Worm (Caenorhabditis elegans) whole organism, young adult: Measurements from ENCODE around the gene stt-3.

ENCODE experiments used
- C06A6.2 ChIP-seq: fragments of 200-800 bp; sonication (Bioruptor generic); conservative IDR thresholded peaks from 2 replicates; pipeline ENCODE4 v1.3.6; 2022; ENCODE audit warnings: missing genetic modification characterization, missing compliant biosample characterization
- C17E4.6 ChIP-seq: fragments of 200-800 bp; sonication (Bioruptor generic); IDR thresholded peaks from 2 replicates; pipeline ENCODE4 v1.3.6; 2022; ENCODE audit warnings: missing genetic modification reagents, missing genetic modification characterization, missing compliant biosample characterization
- F10E7.11 ChIP-seq: sonication (generic microtip); optimal IDR thresholded peaks from 2 replicates; lab custom pipeline; 2017; ENCODE audit warnings: mild to moderate bottlenecking, missing genetic modification characterization, moderate library complexity, missing compliant biosample characterization
- F33H1.4 ChIP-seq: fragments of 200-800 bp; sonication (Bioruptor generic); IDR thresholded peaks from 2 replicates; pipeline ENCODE4 v1.3.6; 2022; ENCODE audit warnings: missing genetic modification reagents, missing genetic modification characterization, missing compliant biosample characterization
- F37B4.10 ChIP-seq: fragments of 200-800 bp; sonication (Bioruptor generic); IDR thresholded peaks from 2 replicates; pipeline ENCODE4 v1.3.6; 2022; ENCODE audit warnings: missing genetic modification characterization, missing compliant biosample characterization
- F52B5.7 ChIP-seq: sonication (generic microtip); optimal IDR thresholded peaks from 2 replicates; lab custom pipeline; 2016; ENCODE audit warnings: mild to moderate bottlenecking, missing genetic modification characterization, missing compliant biosample characterization
- F55B11.4 ChIP-seq: sonication (generic microtip); optimal IDR thresholded peaks from 2 replicates; lab custom pipeline; 2016; ENCODE audit warnings: missing compliant biosample characterization, missing genetic modification characterization, borderline replicate concordance; ENCODE audit not compliant: insufficient read depth
- F57A8.1 ChIP-seq: fragments of 200-800 bp; sonication (Bioruptor generic); optimal IDR thresholded peaks from 2 replicates; lab custom pipeline; 2018; ENCODE audit warnings: mild to moderate bottlenecking, missing genetic modification characterization, moderate library complexity, missing compliant biosample characterization
- K12H6.12 ChIP-seq: fragments of 200-800 bp; sonication (Bioruptor generic); optimal IDR thresholded peaks from 2 replicates; lab custom pipeline; 2018; ENCODE audit warnings: mild to moderate bottlenecking, missing genetic modification characterization, missing compliant biosample characterization
- ZK185.1 ChIP-seq: sonication (generic microtip); optimal IDR thresholded peaks from 2 replicates; lab custom pipeline; 2016; ENCODE audit warnings: mild to moderate bottlenecking, missing genetic modification characterization, missing compliant biosample characterization; ENCODE audit not compliant: poor library complexity, severe bottlenecking
- ama-1 ChIP-seq, 3 experiments: fragments of 150-350 bp in 1 of 3; sonication (generic microtip) in 2 of 3; optimal IDR thresholded peaks; 2 replicates each; lab custom pipeline; 2014 to 2018; ENCODE audit warnings: missing biosample characterization in 2 of 3, missing genetic modification characterization in 2 of 3, missing genetic modification reagents in 2 of 3
- aptf-3 ChIP-seq: fragments of 200-800 bp; sonication (Bioruptor generic); IDR thresholded peaks from 2 replicates; pipeline ENCODE4 v1.3.6; 2022; ENCODE audit warnings: missing genetic modification characterization, missing compliant biosample characterization
- athp-1 ChIP-seq: sonication (generic microtip); optimal IDR thresholded peaks from 2 replicates; lab custom pipeline; 2017; ENCODE audit warnings: mild to moderate bottlenecking, missing genetic modification characterization, missing compliant biosample characterization
- ceh-40 ChIP-seq: fragments of 200-800 bp; sonication (Bioruptor generic); IDR thresholded peaks from 2 replicates; pipeline ENCODE4 v1.3.6; 2022; ENCODE audit warnings: missing genetic modification characterization, missing compliant biosample characterization
- ceh-91 ChIP-seq: fragments of 200-800 bp; sonication (Bioruptor generic); IDR thresholded peaks from 2 replicates; pipeline ENCODE4 v1.3.6; 2022; ENCODE audit warnings: missing genetic modification reagents, missing genetic modification characterization, missing compliant biosample characterization
- die-1 ChIP-seq: sonication (generic microtip); optimal IDR thresholded peaks from 2 replicates; lab custom pipeline; 2016; ENCODE audit warnings: missing genotype, mild to moderate bottlenecking, missing genetic modification characterization, missing compliant biosample characterization
- dpff-1 ChIP-seq: sonication (generic microtip); optimal IDR thresholded peaks from 2 replicates; lab custom pipeline; 2017; ENCODE audit warnings: mild to moderate bottlenecking, missing genetic modification characterization, missing compliant biosample characterization
- efl-1 ChIP-seq: fragments of 150-350 bp; optimal IDR thresholded peaks from 2 replicates; lab custom pipeline; 2014; ENCODE audit warnings: missing biosample characterization, missing genetic modification reagents, missing genetic modification characterization
- egrh-3 ChIP-seq: fragments of 200-800 bp; sonication (Bioruptor generic); IDR thresholded peaks from 2 replicates; pipeline ENCODE4 v1.3.6; 2022; ENCODE audit warnings: missing genetic modification reagents, missing genetic modification characterization, missing compliant biosample characterization
- ets-4 ChIP-seq: fragments of 200-800 bp; sonication (Bioruptor generic); optimal IDR thresholded peaks from 2 replicates; lab custom pipeline; 2018; ENCODE audit warnings: mild to moderate bottlenecking, missing genetic modification characterization, missing compliant biosample characterization
- hlh-26 ChIP-seq: fragments of 200-800 bp; sonication (Bioruptor generic); conservative IDR thresholded peaks from 2 replicates; pipeline ENCODE4 v1.3.6; 2022; ENCODE audit warnings: missing genetic modification reagents, missing genetic modification characterization, missing compliant biosample characterization
- hmg-1.2 ChIP-seq: fragments of 200-800 bp; sonication (Bioruptor generic); IDR thresholded peaks from 2 replicates; pipeline ENCODE4 v1.3.6; 2022; ENCODE audit warnings: missing genetic modification reagents, missing genetic modification characterization, missing compliant biosample characterization
- hmg-20 ChIP-seq: fragments of 200-800 bp; sonication (Bioruptor generic); IDR thresholded peaks from 2 replicates; pipeline ENCODE4 v1.3.6; 2022; ENCODE audit warnings: missing genetic modification reagents, missing genetic modification characterization, missing compliant biosample characterization
- let-526 ChIP-seq: fragments of 200-800 bp; sonication (Bioruptor generic); IDR thresholded peaks from 2 replicates; pipeline ENCODE4 v1.3.6; 2022; ENCODE audit warnings: missing genetic modification reagents, missing genetic modification characterization, missing compliant biosample characterization
- let-607 ChIP-seq, 2 experiments: fragments of 200-800 bp in 1 of 2; sonication (Bioruptor generic) in 1 of 2; sonication (generic microtip) in 1 of 2; optimal IDR thresholded peaks; 2 replicates each; lab custom pipeline; 2016 to 2018; ENCODE audit warnings: mild to moderate bottlenecking in 2 of 2, missing compliant biosample characterization in 2 of 2, missing genetic modification characterization in 2 of 2, moderate library complexity in 2 of 2, missing genotype in 1 of 2
- lir-1 ChIP-seq: fragments of 200-800 bp; sonication (Bioruptor generic); conservative IDR thresholded peaks from 2 replicates; pipeline ENCODE4 v1.3.6; 2022; ENCODE audit warnings: missing genetic modification reagents, missing genetic modification characterization, missing compliant biosample characterization
- lsl-1 ChIP-seq: fragments of 200-800 bp; sonication (Bioruptor generic); optimal IDR thresholded peaks from 2 replicates; lab custom pipeline; 2018; ENCODE audit warnings: mild to moderate bottlenecking, missing genetic modification characterization, moderate library complexity, missing compliant biosample characterization
- madf-3 ChIP-seq: fragments of 200-800 bp; sonication (Bioruptor generic); IDR thresholded peaks from 2 replicates; pipeline ENCODE4 v1.3.6; 2022; ENCODE audit warnings: missing genetic modification reagents, missing genetic modification characterization, missing compliant biosample characterization
- madf-6 ChIP-seq: fragments of 200-800 bp; sonication (Bioruptor generic); IDR thresholded peaks from 2 replicates; pipeline ENCODE4 v1.3.6; 2022; ENCODE audit warnings: missing genetic modification reagents, missing genetic modification characterization, missing compliant biosample characterization
- mel-28 ChIP-seq: sonication (generic microtip); optimal IDR thresholded peaks from 2 replicates; lab custom pipeline; 2016; ENCODE audit warnings: borderline replicate concordance, mild to moderate bottlenecking, missing genetic modification characterization, missing compliant biosample characterization
- mxl-1 ChIP-seq: sonication (generic microtip); optimal IDR thresholded peaks from 2 replicates; lab custom pipeline; 2016; ENCODE audit warnings: missing genetic modification characterization, missing compliant biosample characterization
- nfyb-1 ChIP-seq: fragments of 200-800 bp; sonication (Bioruptor generic); IDR thresholded peaks from 2 replicates; pipeline ENCODE4 v1.3.6; 2022; ENCODE audit warnings: missing genetic modification reagents, missing genetic modification characterization, missing compliant biosample characterization
- nhr-27 ChIP-seq: fragments of 200-800 bp; sonication (Bioruptor generic); optimal IDR thresholded peaks from 2 replicates; lab custom pipeline; 2018; ENCODE audit warnings: mild to moderate bottlenecking, missing genetic modification characterization, moderate library complexity, missing compliant biosample characterization
- nhr-90 ChIP-seq: sonication (generic microtip); optimal IDR thresholded peaks from 2 replicates; lab custom pipeline; 2016; ENCODE audit warnings: missing genotype, mild to moderate bottlenecking, missing genetic modification characterization, missing compliant biosample characterization
- pbrm-1 ChIP-seq: fragments of 200-800 bp; sonication (Bioruptor generic); IDR thresholded peaks from 2 replicates; pipeline ENCODE4 v1.3.6; 2022; ENCODE audit warnings: missing genetic modification reagents, missing genetic modification characterization, missing compliant biosample characterization
- rec-8 ChIP-seq, 2 experiments: sonication (generic microtip); optimal IDR thresholded peaks; 2 replicates each; lab custom pipeline; 2016; ENCODE audit warnings: mild to moderate bottlenecking in 2 of 2, missing genetic modification characterization in 2 of 2, missing genetic modification reagents in 2 of 2, missing genotype in 2 of 2, missing biosample characterization in 1 of 2, missing compliant biosample characterization in 1 of 2, moderate library complexity in 1 of 2
- sdz-38 ChIP-seq: sonication (generic microtip); optimal IDR thresholded peaks from 2 replicates; lab custom pipeline; 2016; ENCODE audit warnings: missing genotype, missing genetic modification characterization, missing compliant biosample characterization
- sea-2 ChIP-seq: fragments of 200-800 bp; sonication (Bioruptor generic); IDR thresholded peaks from 2 replicates; pipeline ENCODE4 v1.3.6; 2022; ENCODE audit warnings: missing genetic modification characterization, missing compliant biosample characterization
- snpc-4 ChIP-seq, 5 experiments: fragments of 150-350 bp in 1 of 5; sonication (generic microtip) in 4 of 5; optimal IDR thresholded peaks; 2 replicates each; lab custom pipeline; 2014 to 2018; ENCODE audit warnings: missing genetic modification characterization in 5 of 5, missing biosample characterization in 3 of 5, antibody characterized with exemption in 2 of 5, mild to moderate bottlenecking in 2 of 5, missing compliant biosample characterization in 2 of 5, missing genotype in 2 of 5, moderate library complexity in 2 of 5, missing genetic modification reagents in 1 of 5
- zfh-2 ChIP-seq: fragments of 200-800 bp; sonication (Bioruptor generic); conservative IDR thresholded peaks from 2 replicates; pipeline ENCODE4 v1.3.6; 2022; ENCODE audit warnings: missing genetic modification reagents, missing genetic modification characterization, missing compliant biosample characterization
- ztf-18 ChIP-seq: sonication (generic microtip); optimal IDR thresholded peaks from 2 replicates; lab custom pipeline; 2016; ENCODE audit warnings: missing genotype, mild to moderate bottlenecking, missing genetic modification characterization, missing compliant biosample characterization
- ztf-3 ChIP-seq: fragments of 200-800 bp; sonication (Bioruptor generic); optimal IDR thresholded peaks from 2 replicates; lab custom pipeline; 2018; ENCODE audit warnings: mild to moderate bottlenecking, missing genetic modification characterization, missing compliant biosample characterization
- ztf-6 ChIP-seq: fragments of 200-800 bp; sonication (Bioruptor generic); IDR thresholded peaks from 2 replicates; pipeline ENCODE4 v1.3.6; 2022; ENCODE audit warnings: missing genetic modification reagents, missing genetic modification characterization, missing compliant biosample characterization

The stt-3 gene

DNA sequence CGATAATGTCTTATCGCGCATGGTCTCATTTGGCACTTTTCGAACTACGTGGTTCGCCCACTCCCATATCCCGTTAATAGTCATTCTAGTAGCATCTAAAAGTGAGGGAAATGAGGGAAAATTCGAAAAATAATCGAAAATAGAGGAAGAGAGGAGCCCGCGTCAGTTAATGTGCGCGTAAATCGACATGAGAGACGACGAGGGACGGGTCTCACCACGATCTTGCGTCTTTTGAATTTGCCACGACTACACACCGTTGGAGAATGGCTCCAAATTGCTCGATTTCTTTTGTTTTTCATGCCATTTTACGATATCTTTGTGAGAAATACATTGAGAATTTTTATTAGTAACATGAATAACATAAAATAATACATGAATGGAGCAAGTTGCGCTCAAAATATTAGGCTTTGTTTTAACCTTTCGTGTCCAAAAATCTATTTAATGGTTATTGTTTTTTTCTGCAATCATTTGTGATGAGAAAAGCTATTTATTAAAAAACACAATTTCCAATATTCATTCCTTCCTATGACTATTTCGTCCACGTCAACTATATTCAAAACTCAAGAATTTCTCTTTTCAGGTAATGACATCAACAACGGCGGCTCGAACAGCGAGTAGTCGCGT lies at the start of gene stt-3, which contains the start of gene gen-1:
Gene stt-3 (plus strand): TSS at position 574 of the 624 bp plus-strand sequence.
Gene gen-1 (minus strand): TSS at position 95 of the 624 bp plus-strand sequence.
- peak; percentile 69 for TF ChIP-seq F33H1.4 (GFP tag; lab: Robert Waterston, UW)
- no peak for TF ChIP-seq dpff-1 (tag; lab: Kevin White, UChicago)
- TF ChIP-seq hmg-1.2 = peak; percentile 27; the same call in 1 of the 2 replicates
- TF ChIP-seq let-607 (tag; optimal IDR thresholded peaks at IDR 0.05; lab: Kevin White, UChicago) = peak in 1 of 2 experiments; percentile 27
- TF ChIP-seq lsl-1 = peak; percentile 8

DNA sequence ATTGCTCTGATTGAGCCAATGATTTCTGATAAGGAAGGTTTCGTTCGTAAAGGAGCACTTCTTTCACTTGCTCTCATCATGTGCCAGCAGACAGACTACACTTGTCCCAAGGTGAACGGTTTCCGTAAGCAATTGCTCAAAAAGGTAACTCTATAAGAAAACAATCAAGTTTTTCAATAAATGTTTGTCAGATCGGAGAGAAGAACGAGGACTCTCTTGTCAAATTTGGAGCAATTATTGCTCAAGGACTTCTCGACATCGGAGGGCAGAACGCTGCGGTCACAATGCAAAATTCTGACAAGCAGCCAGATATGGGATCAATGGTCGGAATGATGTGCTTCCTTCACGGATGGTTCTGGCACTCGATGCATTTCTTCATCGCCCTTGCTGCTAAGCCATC lies 47.1 kb upstream of the stt-3 start:
- TF ChIP-seq nhr-27 (tag; lab: Kevin White, UChicago) = no peak

DNA sequence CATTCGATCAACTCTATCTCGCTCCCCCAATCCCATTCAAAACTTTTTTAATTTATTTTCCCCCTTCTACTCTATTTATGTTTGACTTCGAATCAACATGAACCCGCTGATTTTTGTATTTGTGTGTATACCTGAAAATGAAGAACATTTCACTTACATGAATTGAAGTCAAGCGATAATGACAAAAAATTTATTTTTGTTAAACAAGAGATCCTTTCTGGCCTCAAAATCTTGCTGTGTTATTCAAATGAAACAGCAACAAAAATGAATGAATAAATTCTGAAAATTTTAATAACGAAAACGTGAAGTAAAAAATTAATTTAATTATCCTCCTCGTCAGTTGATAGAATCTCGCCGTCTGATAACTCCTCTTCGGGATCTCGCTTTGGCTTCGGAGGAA lies 46.0 kb upstream of the stt-3 start:
- TF ChIP-seq sdz-38 = no peak
- no peak for TF ChIP-seq F52B5.7
- peak; percentile 40 for TF ChIP-seq athp-1
- TF ChIP-seq lsl-1 = peak; percentile 49
- TF ChIP-seq madf-6 (GFP tag; lab: Robert Waterston, UW) = peak; percentile 50
- TF ChIP-seq hlh-26 (GFP tag; lab: Robert Waterston, UW) = no peak
- peak; percentile 9 for TF ChIP-seq efl-1 (GFP tag; lab: Kevin White, UChicago)
- TF ChIP-seq die-1 (tag; lab: Kevin White, UChicago) = peak; percentile 7
- TF ChIP-seq ZK185.1 (tag; lab: Kevin White, UChicago) = no peak
- peak; percentile 60 for TF ChIP-seq C17E4.6 (GFP tag; lab: Robert Waterston, UW)
- TF ChIP-seq lir-1 (GFP tag; lab: Robert Waterston, UW) = no peak
- no peak for TF ChIP-seq ets-4 (GFP tag; lab: Kevin White, UChicago)
- TF ChIP-seq egrh-3 (GFP tag; lab: Robert Waterston, UW) = no peak
- TF ChIP-seq nfyb-1 (GFP tag; lab: Robert Waterston, UW) = no peak
- TF ChIP-seq F57A8.1 (GFP tag; lab: Kevin White, UChicago) = no peak
- TF ChIP-seq C06A6.2 (GFP tag; lab: Robert Waterston, UW) = no peak
- TF ChIP-seq zfh-2 = no peak
- peak; percentile 12 for TF ChIP-seq ztf-18 (tag; lab: Kevin White, UChicago)
- TF ChIP-seq hmg-20 = no peak
- TF ChIP-seq ztf-3 (GFP tag; lab: Kevin White, UChicago) = no peak
- no peak for TF ChIP-seq let-526 (GFP tag; lab: Robert Waterston, UW)
- no peak for TF ChIP-seq aptf-3 (GFP tag; lab: Robert Waterston, UW)
- no peak for TF ChIP-seq snpc-4 (GFP tag; optimal IDR thresholded peaks at IDR 0.05; lab: Kevin White, UChicago)
- peak in 2 of 4 experiments; percentile 4 to 32 for TF ChIP-seq snpc-4 (tag; optimal IDR thresholded peaks at IDR 0.05; lab: Kevin White, UChicago)
- TF ChIP-seq sea-2 (GFP tag; lab: Robert Waterston, UW) = no peak
- no peak for TF ChIP-seq F55B11.4
- 0 out of 2 replicates have a peak, but pooled peaks have one; percentile 14 for TF ChIP-seq ceh-91
- TF ChIP-seq rec-8 (tag; optimal IDR thresholded peaks at IDR 0.05; lab: Kevin White, UChicago) = no peak
- no peak for TF ChIP-seq pbrm-1 (GFP tag; lab: Robert Waterston, UW)
- TF ChIP-seq mel-28 (tag; lab: Kevin White, UChicago) = no peak
- no peak for TF ChIP-seq ama-1 (optimal IDR thresholded peaks at IDR 0.05; lab: Kevin White, UChicago)
- peak; percentile 53 to 65 for TF ChIP-seq ama-1 (GFP tag; optimal IDR thresholded peaks at IDR 0.05; lab: Kevin White, UChicago)
- TF ChIP-seq madf-3 (GFP tag; lab: Robert Waterston, UW) = no peak
- TF ChIP-seq mxl-1 (tag; lab: Kevin White, UChicago) = no peak
- TF ChIP-seq F37B4.10 (GFP tag; lab: Robert Waterston, UW) = no peak
- TF ChIP-seq K12H6.12 (tag; lab: Kevin White, UChicago) = no peak
- no peak for TF ChIP-seq nhr-90 (tag; lab: Kevin White, UChicago)
- no peak for TF ChIP-seq ztf-6 (GFP tag; lab: Robert Waterston, UW)
- TF ChIP-seq ceh-40 (GFP tag; lab: Robert Waterston, UW) = no peak
- TF ChIP-seq F10E7.11 (tag; lab: Kevin White, UChicago) = no peak
